Worm (Caenorhabditis elegans): ENCODE results near the gene E02H9.13.

- no peak for TF ChIP-seq ama-1 (optimal IDR thresholded peaks at IDR 0.05)
- TF ChIP-seq ets-7 (tag; optimal IDR thresholded peaks at IDR 0.05): no peak
- no peak for TF ChIP-seq tra-4 (tag; optimal IDR thresholded peaks at IDR 0.05)
- TF ChIP-seq hmg-4 (GFP tag; optimal IDR thresholded peaks at IDR 0.05): no peak
Observed at ce11 chrIII:2468202-2468601, 29.7 kb upstream of the E02H9.13 start, which contains the start of the genes E02H9.9 and E02H9.1.
